Fruit fly (Drosophila melanogaster) whole organism, pupa: ENCODE results near the gene Pif2.

Source experiments
- CG10348 ChIP-seq: fragments of 200-800 bp; sonication (Bioruptor generic); IDR thresholded peaks from 2 replicates; pipeline ENCODE4 v1.3.6; 2022; ENCODE audit warnings: missing biosample characterization, missing genetic modification characterization
- CG12605 ChIP-seq: fragments of 200-800 bp; sonication (Bioruptor generic); IDR thresholded peaks from 2 replicates; pipeline ENCODE4 v1.3.6; 2022; ENCODE audit warnings: missing biosample characterization, missing genetic modification characterization
- CG13204 ChIP-seq: fragments of 200-800 bp; sonication (Bioruptor generic); optimal IDR thresholded peaks from 2 replicates; lab custom pipeline; 2018; ENCODE audit warnings: missing biosample characterization, mild to moderate bottlenecking, missing genetic modification characterization, moderate library complexity
- CG14655 ChIP-seq: fragments of 200-800 bp; sonication (Bioruptor generic); optimal IDR thresholded peaks from 3 replicates; lab custom pipeline; 2017; ENCODE audit warnings: mild to moderate bottlenecking, missing biosample characterization, missing genetic modification reagents, missing genetic modification characterization
- CG15710 ChIP-seq: fragments of 200-800 bp; sonication (Bioruptor generic); optimal IDR thresholded peaks from 2 replicates; lab custom pipeline; 2018; ENCODE audit warnings: missing biosample characterization, mild to moderate bottlenecking, missing genetic modification characterization, moderate library complexity
- CG17806 ChIP-seq: fragments of 200-800 bp; sonication (Bioruptor generic); optimal IDR thresholded peaks from 2 replicates; lab custom pipeline; 2018; ENCODE audit warnings: missing biosample characterization, mild to moderate bottlenecking, missing genetic modification characterization, moderate library complexity
- CG32121 ChIP-seq: fragments of 200-800 bp; sonication (Bioruptor generic); IDR thresholded peaks from 2 replicates; pipeline ENCODE4 v1.3.6; 2022; ENCODE audit warnings: missing biosample characterization, missing genetic modification characterization
- CG34367 ChIP-seq: fragments of 200-800 bp; sonication (Bioruptor generic); optimal IDR thresholded peaks from 2 replicates; lab custom pipeline; 2018; ENCODE audit warnings: missing biosample characterization, mild to moderate bottlenecking, missing genetic modification characterization
- CG4496 ChIP-seq: fragments of 200-800 bp; sonication (Bioruptor generic); IDR thresholded peaks from 3 replicates; pipeline ENCODE4 v1.3.6; 2022; ENCODE audit warnings: missing biosample characterization, missing genetic modification characterization
- CG8159 ChIP-seq: fragments of 200-800 bp; sonication (Bioruptor generic); optimal IDR thresholded peaks from 3 replicates; lab custom pipeline; 2018; ENCODE audit warnings: missing biosample characterization, mild to moderate bottlenecking, missing genetic modification characterization, moderate library complexity
- CG8301 ChIP-seq: fragments of 200-800 bp; sonication (Bioruptor generic); optimal IDR thresholded peaks from 2 replicates; lab custom pipeline; 2018; ENCODE audit warnings: missing biosample characterization, mild to moderate bottlenecking, missing genetic modification characterization
- CG9948 ChIP-seq: fragments of 200-800 bp; sonication (Bioruptor generic); optimal IDR thresholded peaks from 2 replicates; lab custom pipeline; 2018; ENCODE audit warnings: missing biosample characterization, mild to moderate bottlenecking, missing genetic modification characterization, moderate library complexity
- D1 ChIP-seq: fragments of 200-800 bp; sonication (Bioruptor generic); optimal IDR thresholded peaks from 2 replicates; lab custom pipeline; 2018; ENCODE audit warnings: missing biosample characterization, mild to moderate bottlenecking, missing genetic modification characterization, moderate library complexity
- EcR ChIP-seq: fragments of 200-800 bp; sonication (Bioruptor generic); optimal IDR thresholded peaks from 3 replicates; lab custom pipeline; 2019; ENCODE audit warnings: missing biosample characterization, missing genetic modification characterization, mild to moderate bottlenecking, moderate library complexity, missing genetic modification reagents
- Ets98B ChIP-seq: fragments of 200-800 bp; sonication (Bioruptor generic); IDR thresholded peaks from 2 replicates; pipeline ENCODE4 v1.3.6; 2022; ENCODE audit warnings: missing biosample characterization, missing genetic modification characterization
- Pif1A ChIP-seq: fragments of 200-800 bp; sonication (Bioruptor generic); optimal IDR thresholded peaks from 3 replicates; lab custom pipeline; 2016; ENCODE audit warnings: missing biosample characterization, missing genetic modification characterization
- Pif1B ChIP-seq: fragments of 200-800 bp; sonication (Bioruptor generic); optimal IDR thresholded peaks from 3 replicates; lab custom pipeline; 2016; ENCODE audit warnings: missing biosample characterization, missing genetic modification characterization
- Snoo ChIP-seq: fragments of 200-800 bp; sonication (Bioruptor generic); optimal IDR thresholded peaks from 3 replicates; lab custom pipeline; 2017; ENCODE audit warnings: missing biosample characterization, mild to moderate bottlenecking, missing genetic modification characterization, inconsistent platforms
- fd96Ca ChIP-seq: fragments of 200-800 bp; sonication (Bioruptor generic); IDR thresholded peaks from 3 replicates; pipeline ENCODE4 v1.3.6; 2022; ENCODE audit warnings: missing biosample characterization, missing genetic modification characterization
- gl ChIP-seq: fragments of 200-800 bp; sonication (Bioruptor generic); optimal IDR thresholded peaks from 2 replicates; lab custom pipeline; 2018; ENCODE audit warnings: missing biosample characterization, mild to moderate bottlenecking, missing genetic modification characterization
- rn ChIP-seq: fragments of 200-800 bp; sonication (Bioruptor generic); IDR thresholded peaks from 2 replicates; pipeline ENCODE4 v1.3.6; 2022; ENCODE audit warnings: missing biosample characterization, missing genetic modification characterization

Pif2 gene

DNA sequence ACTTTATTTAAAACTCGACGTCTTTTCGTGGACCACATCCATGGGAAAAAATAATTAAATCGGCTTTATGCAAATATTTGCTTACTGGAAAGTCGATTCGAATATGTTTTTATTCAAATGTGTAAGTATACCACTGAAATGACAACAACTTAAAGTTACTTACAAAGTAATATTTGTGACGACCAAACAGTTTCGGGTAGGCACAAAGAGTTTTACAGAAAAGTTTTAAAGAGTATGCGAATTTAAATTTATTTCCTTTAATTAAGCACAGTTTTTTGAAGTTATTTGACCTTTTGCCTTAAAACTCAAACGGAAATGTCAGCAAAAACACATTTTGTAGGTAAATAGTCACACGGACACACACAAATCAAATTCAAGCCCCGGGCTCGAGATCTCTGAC lies at the start of gene Pif2:
TSS of gene Pif2 (plus strand) at position 301 of the 400 bp plus-strand sequence.
- no peak for TF ChIP-seq CG9948 (tag; lab: Kevin White, UChicago)
- no peak for TF ChIP-seq CG17806
- TF ChIP-seq fd96Ca, result no peak
- no peak for TF ChIP-seq rn (GFP tag; lab: Robert Waterston, UW)

DNA sequence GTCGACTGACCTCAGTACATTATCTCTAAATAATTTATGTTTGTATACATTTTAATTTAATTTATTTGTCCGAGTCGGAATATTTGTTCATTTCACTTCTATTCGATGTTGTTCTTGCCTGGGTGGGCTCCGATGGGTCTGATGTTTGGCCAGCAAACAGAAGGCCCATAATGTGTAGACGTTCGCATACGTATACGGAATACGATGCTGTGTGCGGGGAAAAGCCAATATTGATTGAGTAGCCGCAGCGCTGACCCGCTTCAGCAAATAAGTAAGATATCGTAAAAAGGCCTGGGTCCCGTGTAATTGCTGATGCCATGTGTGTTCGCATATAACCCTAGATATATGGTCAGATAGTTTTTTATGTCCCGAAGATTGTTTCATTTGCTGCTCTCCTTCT lies 44.4 kb upstream of the Pif2 start:
- no peak for TF ChIP-seq Pif1A (GFP tag; lab: Kevin White, UChicago)
- TF ChIP-seq fd96Ca, result no peak
- TF ChIP-seq Pif1B (GFP tag; lab: Kevin White, UChicago), result no peak
- TF ChIP-seq CG13204 (GFP tag; lab: Kevin White, UChicago), result no peak
- TF ChIP-seq Ets98B (GFP tag; lab: Robert Waterston, UW), result no peak
- no peak for TF ChIP-seq CG14655 (GFP tag; lab: Kevin White, UChicago)
- TF ChIP-seq Snoo (tag; lab: Kevin White, UChicago), result no peak
- TF ChIP-seq CG9948 (tag; lab: Kevin White, UChicago), result no peak
- TF ChIP-seq CG8301 (tag; lab: Kevin White, UChicago), result no peak

dm6 chr3R:6527208-6527607 lies 21.6 kb upstream of the Pif2 start, which contains the start of gene CG15185:
TSS of gene CG15185 (plus strand) at chr3R:6527508.
- TF ChIP-seq rn (GFP tag; lab: Robert Waterston, UW), result no peak
- no peak for TF ChIP-seq Pif1B (GFP tag; lab: Kevin White, UChicago)
- TF ChIP-seq gl (tag; lab: Kevin White, UChicago), result no peak
- TF ChIP-seq fd96Ca, result no peak

DNA sequence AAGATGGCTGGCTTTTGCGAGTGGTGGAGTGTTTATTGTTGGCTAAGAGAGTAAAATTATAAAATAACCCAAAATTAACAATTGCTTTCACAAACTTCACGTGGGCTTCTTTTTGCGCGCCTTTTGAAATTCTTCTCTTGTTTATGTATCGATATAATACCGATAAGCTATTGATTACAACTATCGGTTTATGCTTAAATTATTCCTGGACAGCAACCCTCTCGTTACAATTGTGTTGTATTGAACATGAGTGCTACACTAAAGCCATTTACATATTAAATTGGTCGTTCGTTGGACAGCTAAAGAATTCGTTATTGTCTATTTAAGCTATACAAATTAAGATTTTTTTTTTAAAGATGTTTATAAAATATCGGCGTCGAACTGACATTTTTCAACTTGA lies 14.8 kb upstream of the Pif2 start:
- TF ChIP-seq CG15710 (tag; lab: Kevin White, UChicago) (no peak), D1 (tag; lab: Kevin White, UChicago) (no peak), CG17806 (no peak), CG34367 (tag; lab: Kevin White, UChicago) (no peak), fd96Ca (no peak), CG8301 (tag; lab: Kevin White, UChicago) (no peak), CG4496 (GFP tag; lab: Robert Waterston, UW) (no peak), CG14655 (GFP tag; lab: Kevin White, UChicago) (no peak), Snoo (tag; lab: Kevin White, UChicago) (no peak), CG8159 (tag; lab: Kevin White, UChicago) (no peak), CG12605 (no peak)

DNA sequence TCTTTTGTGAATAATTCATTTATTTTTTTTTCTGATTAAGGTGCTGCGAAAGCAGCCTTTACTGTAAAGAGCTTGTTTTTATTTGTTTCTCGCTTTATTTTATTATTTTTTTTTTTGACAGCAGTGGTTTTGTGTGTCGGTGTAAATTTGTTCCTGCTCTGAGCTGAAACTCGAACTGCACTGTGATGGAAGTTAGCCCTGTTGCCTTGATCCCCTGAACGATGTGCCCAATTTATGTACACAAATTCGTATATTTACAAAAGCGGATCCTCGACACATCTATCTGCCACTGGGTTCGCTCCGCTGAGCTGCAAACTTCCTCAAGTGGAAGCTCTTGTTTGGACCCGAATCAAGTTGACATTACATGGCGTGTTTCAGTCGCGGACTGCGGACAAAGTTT lies 11.4 kb downstream of the Pif2 start, which contains the start of gene CG1137:
TSS of gene CG1137 (minus strand) at position 101 of the 400 bp plus-strand sequence.
- TF ChIP-seq CG13204 (GFP tag; lab: Kevin White, UChicago) (no peak), rn (GFP tag; lab: Robert Waterston, UW) (no peak), EcR (GFP tag; lab: Kevin White, UChicago) (no peak), gl (tag; lab: Kevin White, UChicago) (no peak), Pif1A (GFP tag; lab: Kevin White, UChicago) (no peak)

dm6 chr3R:6568835-6569234 lies 20.0 kb downstream of the Pif2 start:
- no peak for TF ChIP-seq CG8301 (tag; lab: Kevin White, UChicago)
- no peak for TF ChIP-seq rn (GFP tag; lab: Robert Waterston, UW)
- no peak for TF ChIP-seq CG14655 (GFP tag; lab: Kevin White, UChicago)
- TF ChIP-seq Pif1B (GFP tag; lab: Kevin White, UChicago), result no peak
- no peak for TF ChIP-seq CG4496 (GFP tag; lab: Robert Waterston, UW)
- no peak for TF ChIP-seq CG32121 (GFP tag; lab: Robert Waterston, UW)
- TF ChIP-seq CG9948 (tag; lab: Kevin White, UChicago), result no peak
- no peak for TF ChIP-seq CG15710 (tag; lab: Kevin White, UChicago)
- TF ChIP-seq fd96Ca, result no peak
- TF ChIP-seq CG13204 (GFP tag; lab: Kevin White, UChicago), result no peak
- no peak for TF ChIP-seq Ets98B (GFP tag; lab: Robert Waterston, UW)
- TF ChIP-seq CG8159 (tag; lab: Kevin White, UChicago), result no peak
- no peak for TF ChIP-seq CG12605
- no peak for TF ChIP-seq D1 (tag; lab: Kevin White, UChicago)
- no peak for TF ChIP-seq Snoo (tag; lab: Kevin White, UChicago)
- TF ChIP-seq CG10348 (GFP tag; lab: Robert Waterston, UW), result no peak
- TF ChIP-seq CG34367 (tag; lab: Kevin White, UChicago), result no peak
- no peak for TF ChIP-seq EcR (GFP tag; lab: Kevin White, UChicago)
- TF ChIP-seq gl (tag; lab: Kevin White, UChicago), result no peak
- TF ChIP-seq, all 21 proteins: peak for 0

DNA sequence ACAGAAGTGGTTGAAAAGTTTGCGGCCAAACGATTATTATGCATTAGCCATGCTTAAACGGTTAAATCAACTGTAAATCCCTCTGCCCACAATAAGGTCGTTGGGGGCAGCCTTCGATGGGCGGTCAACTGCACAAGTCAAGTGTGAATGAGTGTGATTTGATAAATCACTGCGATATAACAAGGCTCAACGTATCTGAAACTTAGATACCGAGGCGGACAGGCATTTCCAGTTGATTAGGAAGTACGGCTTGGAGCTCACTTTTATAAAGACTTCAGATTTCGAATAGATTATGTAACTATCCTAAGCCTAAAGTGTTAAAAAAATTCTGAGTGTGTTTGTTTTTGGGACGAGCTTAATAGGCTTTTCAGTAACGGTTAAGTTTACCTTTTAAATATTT lies 31.6 kb downstream of the Pif2 start, which contains the start of gene CG2336:
TSS of gene CG2336 (plus strand) at position 301 of the 400 bp plus-strand sequence.
- TF ChIP-seq CG8301 (tag; lab: Kevin White, UChicago), result no peak
- TF ChIP-seq fd96Ca, result no peak
